Fruit fly (Drosophila melanogaster) whole organism, embryonic: ENCODE measurements around the gene CG13449.
A peak's percentile ranks its signal among the peaks of the same experiment; 100 is the strongest.

ENCODE experiments used
- Atf3 ChIP-seq: fragments of 200-800 bp; sonication (Bioruptor generic); optimal IDR thresholded peaks from 3 replicates; lab custom pipeline; 2016; ENCODE audit warnings: missing biosample characterization, missing genetic modification characterization
- B-H2 ChIP-seq: fragments of 200-800 bp; sonication (Bioruptor generic); optimal IDR thresholded peaks from 2 replicates; lab custom pipeline; 2018; ENCODE audit warnings: missing biosample characterization, mild to moderate bottlenecking, missing genetic modification characterization
- CG10565 ChIP-seq: fragments of 200-800 bp; sonication (Bioruptor generic); optimal IDR thresholded peaks from 3 replicates; lab custom pipeline; 2016; ENCODE audit warnings: missing biosample characterization, mild to moderate bottlenecking, missing genetic modification characterization
- CG12659 ChIP-seq: fragments of 200-800 bp; sonication (Bioruptor generic); optimal IDR thresholded peaks from 3 replicates; lab custom pipeline; 2017; ENCODE audit warnings: mild to moderate bottlenecking, missing biosample characterization, missing genetic modification reagents, missing genetic modification characterization
- CG12744 ChIP-seq: fragments of 200-800 bp; sonication (Bioruptor generic); optimal IDR thresholded peaks from 2 replicates; lab custom pipeline; 2016; ENCODE audit warnings: missing biosample characterization, missing genetic modification characterization
- CG12769 ChIP-seq: fragments of 200-800 bp; sonication (Bioruptor generic); optimal IDR thresholded peaks from 2 replicates; lab custom pipeline; 2019; ENCODE audit warnings: missing biosample characterization, mild to moderate bottlenecking, missing genetic modification characterization, moderate library complexity
- CG1603 ChIP-seq: fragments of 200-800 bp; sonication (Bioruptor generic); optimal IDR thresholded peaks from 2 replicates; lab custom pipeline; 2019; ENCODE audit warnings: missing biosample characterization, mild to moderate bottlenecking, missing genetic modification characterization, moderate library complexity
- CG17802 ChIP-seq: fragments of 200-800 bp; sonication (Bioruptor generic); optimal IDR thresholded peaks from 2 replicates; lab custom pipeline; 2018; ENCODE audit warnings: missing biosample characterization, mild to moderate bottlenecking, missing genetic modification characterization, moderate library complexity
- CG18599 ChIP-seq: fragments of 200-800 bp; sonication (Bioruptor generic); optimal IDR thresholded peaks from 3 replicates; lab custom pipeline; 2017; ENCODE audit warnings: missing biosample characterization, missing genetic modification characterization, mild to moderate bottlenecking, moderate library complexity, missing genetic modification reagents
- CG18764 ChIP-seq: fragments of 200-800 bp; sonication (Bioruptor generic); optimal IDR thresholded peaks from 3 replicates; lab custom pipeline; 2016; ENCODE audit warnings: missing biosample characterization, missing genetic modification characterization
- CG30020 ChIP-seq: fragments of 200-800 bp; optimal IDR thresholded peaks from 2 replicates; lab custom pipeline; 2019; ENCODE audit warnings: missing biosample characterization, mild to moderate bottlenecking, missing genetic modification characterization, moderate library complexity
- CG31224 ChIP-seq: fragments of 200-800 bp; sonication (Bioruptor generic); IDR thresholded peaks from 2 replicates; pipeline ENCODE4 v1.3.6; 2022; ENCODE audit warnings: missing biosample characterization, missing genetic modification characterization
- CG31388 ChIP-seq: fragments of 200-800 bp; sonication (Bioruptor generic); optimal IDR thresholded peaks from 2 replicates; lab custom pipeline; 2016; ENCODE audit warnings: missing biosample characterization, missing genetic modification characterization
- CG3163 ChIP-seq: fragments of 200-800 bp; sonication (Bioruptor generic); optimal IDR thresholded peaks from 3 replicates; lab custom pipeline; 2016; ENCODE audit warnings: missing biosample characterization, missing genetic modification characterization
- CG33213 ChIP-seq: fragments of 200-800 bp; sonication (Bioruptor generic); optimal IDR thresholded peaks from 3 replicates; lab custom pipeline; 2016; ENCODE audit warnings: missing biosample characterization, missing genetic modification characterization
- CG42726 ChIP-seq: fragments of 200-800 bp; sonication (Bioruptor generic); IDR thresholded peaks from 2 replicates; pipeline ENCODE4 v1.3.6; 2022; ENCODE audit warnings: missing biosample characterization, missing genetic modification characterization; ENCODE audit not compliant: partially characterized antibody
- CG8478 ChIP-seq: fragments of >200 bp; optimal IDR thresholded peaks from 2 replicates; lab custom pipeline; 2018
- Camta ChIP-seq: fragments of 200-800 bp; sonication (Bioruptor generic); optimal IDR thresholded peaks from 2 replicates; lab custom pipeline; 2016; ENCODE audit warnings: missing biosample characterization, missing genetic modification characterization
- E2f2 ChIP-seq: fragments of 200-800 bp; sonication (Bioruptor generic); IDR thresholded peaks from 2 replicates; pipeline ENCODE4 v1.3.6; 2022; ENCODE audit warnings: missing biosample characterization, missing genetic modification characterization
- Gug ChIP-seq: fragments of 200-800 bp; sonication (Bioruptor generic); IDR thresholded peaks from 4 replicates; pipeline ENCODE4 v1.3.6; 2022; ENCODE audit warnings: missing biosample characterization, missing genetic modification characterization
- Jarid2 ChIP-seq: fragments of 200-800 bp; sonication (Bioruptor generic); optimal IDR thresholded peaks from 3 replicates; lab custom pipeline; 2017; ENCODE audit warnings: mild to moderate bottlenecking, missing biosample characterization, missing genetic modification reagents, missing genetic modification characterization
- Kr ChIP-seq: fragments of 200-800 bp; sonication (Bioruptor generic); optimal IDR thresholded peaks from 2 replicates; lab custom pipeline; 2017; ENCODE audit warnings: missing biosample characterization, mild to moderate bottlenecking, missing genetic modification characterization
- NC2β ChIP-seq: fragments of 200-800 bp; sonication (Bioruptor generic); optimal IDR thresholded peaks from 2 replicates; lab custom pipeline; 2016; ENCODE audit warnings: missing biosample characterization, missing genetic modification characterization
- Opbp ChIP-seq: fragments of 200-800 bp; sonication (Bioruptor generic); IDR thresholded peaks from 3 replicates; pipeline ENCODE4 v1.3.6; 2022; ENCODE audit warnings: missing biosample characterization, missing genetic modification characterization; ENCODE audit not compliant: partially characterized antibody
- Pdp1 ChIP-seq, 2 experiments: fragments of 200-800 bp; sonication (Bioruptor generic); optimal IDR thresholded peaks; 3 replicates each; lab custom pipeline; 2016; ENCODE audit warnings: missing biosample characterization in 2 of 2, missing genetic modification characterization in 2 of 2, mild to moderate bottlenecking in 1 of 2, moderate library complexity in 1 of 2
- Scr ChIP-seq: fragments of 200-800 bp; sonication (Bioruptor generic); IDR thresholded peaks from 2 replicates; pipeline ENCODE4 v1.3.6; 2022; ENCODE audit warnings: missing biosample characterization, missing genetic modification characterization; ENCODE audit not compliant: partially characterized antibody
- YL-1 ChIP-seq: fragments of 200-800 bp; sonication (Bioruptor generic); optimal IDR thresholded peaks from 3 replicates; lab custom pipeline; 2017; ENCODE audit warnings: missing biosample characterization, mild to moderate bottlenecking, missing genetic modification characterization
- amos ChIP-seq: fragments of 200-800 bp; sonication (Bioruptor generic); IDR thresholded peaks from 2 replicates; pipeline ENCODE4 v1.3.6; 2022; ENCODE audit warnings: missing biosample characterization, missing genetic modification characterization; ENCODE audit not compliant: partially characterized antibody
- ash1 ChIP-seq: fragments of 200-800 bp; sonication (Bioruptor generic); optimal IDR thresholded peaks from 2 replicates; lab custom pipeline; 2018; ENCODE audit warnings: missing biosample characterization, mild to moderate bottlenecking, missing genetic modification characterization
- az2 ChIP-seq: fragments of 200-800 bp; sonication (Bioruptor generic); optimal IDR thresholded peaks from 3 replicates; lab custom pipeline; 2016; ENCODE audit warnings: missing biosample characterization, missing genetic modification characterization
- danr ChIP-seq: fragments of 200-800 bp; sonication (Bioruptor generic); IDR thresholded peaks from 2 replicates; pipeline ENCODE4 v1.3.6; 2022; ENCODE audit warnings: missing biosample characterization, missing genetic modification characterization
- dpn ChIP-seq, 2 experiments: fragments of 200-800 bp; sonication (Bioruptor generic); optimal IDR thresholded peaks; 3 replicates each; lab custom pipeline; 2016; ENCODE audit warnings: missing biosample characterization in 2 of 2, missing genetic modification characterization in 2 of 2
- eve ChIP-seq, 2 experiments: fragments of >200 bp; optimal IDR thresholded peaks; 2 replicates each; lab custom pipeline; 2017; ENCODE audit warnings: missing biosample characterization in 2 of 2, missing genetic modification characterization in 2 of 2
- eyg ChIP-seq: fragments of 200-800 bp; sonication (Bioruptor generic); optimal IDR thresholded peaks from 3 replicates; lab custom pipeline; 2016; ENCODE audit warnings: missing biosample characterization, missing genetic modification characterization
- hb ChIP-seq: fragments of 200-800 bp; sonication (Bioruptor generic); IDR thresholded peaks from 3 replicates; pipeline ENCODE4 v1.3.6; 2022; ENCODE audit warnings: missing biosample characterization, missing genetic modification characterization; ENCODE audit not compliant: partially characterized antibody
- ind ChIP-seq: fragments of 200-800 bp; sonication (Bioruptor generic); optimal IDR thresholded peaks from 3 replicates; lab custom pipeline; 2016; ENCODE audit warnings: missing biosample characterization, missing genetic modification characterization
- lbe ChIP-seq: fragments of 200-800 bp; sonication (Bioruptor generic); optimal IDR thresholded peaks from 2 replicates; lab custom pipeline; 2016; ENCODE audit warnings: missing biosample characterization, mild to moderate bottlenecking, missing genetic modification characterization
- mld ChIP-seq: fragments of 200-800 bp; sonication (Bioruptor generic); IDR thresholded peaks from 3 replicates; pipeline ENCODE4 v1.3.6; 2022; ENCODE audit warnings: missing biosample characterization, missing genetic modification characterization; ENCODE audit not compliant: partially characterized antibody
- nmo ChIP-seq: fragments of 200-800 bp; sonication (Bioruptor generic); optimal IDR thresholded peaks from 2 replicates; lab custom pipeline; 2018; ENCODE audit warnings: missing biosample characterization, mild to moderate bottlenecking, missing genetic modification characterization, moderate library complexity
- phol ChIP-seq: fragments of 200-800 bp; sonication (Bioruptor generic); optimal IDR thresholded peaks from 3 replicates; lab custom pipeline; 2018; ENCODE audit warnings: missing biosample characterization, mild to moderate bottlenecking, missing genetic modification characterization, moderate library complexity
- prd ChIP-seq, 3 experiments: fragments of >200 bp in 2 of 3; fragments of 200-800 bp in 1 of 3; sonication (Bioruptor generic) in 1 of 3; optimal IDR thresholded peaks in 2 of 3; IDR thresholded peaks in 1 of 3; 2 replicates in 2 of 3; 3 replicates in 1 of 3; pipeline versions ENCODE4 v1.3.6 to Lab custom; 2017 to 2022; ENCODE audit warnings: missing biosample characterization in 1 of 3, missing genetic modification characterization in 1 of 3
- psq ChIP-seq: fragments of 200-800 bp; sonication (Bioruptor generic); optimal IDR thresholded peaks from 2 replicates; lab custom pipeline; 2017; ENCODE audit warnings: missing biosample characterization, missing genetic modification characterization
- sens ChIP-seq: fragments of 200-800 bp; sonication (Bioruptor generic); peaks from one replicate; lab custom pipeline; 2016; ENCODE audit warnings: missing biosample characterization, missing genetic modification characterization
- sisA ChIP-seq: fragments of 200-800 bp; sonication (Bioruptor generic); IDR thresholded peaks from 2 replicates; pipeline ENCODE4 v1.3.6; 2022; ENCODE audit warnings: missing biosample characterization, missing genetic modification characterization
- so ChIP-seq: fragments of 200-800 bp; sonication (Bioruptor generic); IDR thresholded peaks from 3 replicates; pipeline ENCODE4 v1.3.6; 2022; ENCODE audit warnings: missing biosample characterization, missing genetic modification characterization
- tio ChIP-seq: fragments of 200-800 bp; sonication (Bioruptor generic); optimal IDR thresholded peaks from 2 replicates; lab custom pipeline; 2017; ENCODE audit warnings: missing biosample characterization, missing genetic modification characterization, inconsistent platforms
- unpg ChIP-seq: fragments of 200-800 bp; sonication (Bioruptor generic); optimal IDR thresholded peaks from 3 replicates; lab custom pipeline; 2018; ENCODE audit warnings: missing biosample characterization, mild to moderate bottlenecking, missing genetic modification characterization, moderate library complexity
- vvl ChIP-seq: fragments of 200-800 bp; sonication (Bioruptor generic); IDR thresholded peaks from 2 replicates; pipeline ENCODE4 v1.3.6; 2022; ENCODE audit warnings: missing biosample characterization, missing genetic modification characterization
- yki ChIP-seq: fragments of >200 bp; optimal IDR thresholded peaks from 3 replicates; lab custom pipeline; 2018
- zfh2 ChIP-seq: fragments of 200-800 bp; sonication (Bioruptor generic); optimal IDR thresholded peaks from 2 replicates; lab custom pipeline; 2016; ENCODE audit warnings: missing biosample characterization, missing genetic modification characterization

The CG13449 gene

DNA sequence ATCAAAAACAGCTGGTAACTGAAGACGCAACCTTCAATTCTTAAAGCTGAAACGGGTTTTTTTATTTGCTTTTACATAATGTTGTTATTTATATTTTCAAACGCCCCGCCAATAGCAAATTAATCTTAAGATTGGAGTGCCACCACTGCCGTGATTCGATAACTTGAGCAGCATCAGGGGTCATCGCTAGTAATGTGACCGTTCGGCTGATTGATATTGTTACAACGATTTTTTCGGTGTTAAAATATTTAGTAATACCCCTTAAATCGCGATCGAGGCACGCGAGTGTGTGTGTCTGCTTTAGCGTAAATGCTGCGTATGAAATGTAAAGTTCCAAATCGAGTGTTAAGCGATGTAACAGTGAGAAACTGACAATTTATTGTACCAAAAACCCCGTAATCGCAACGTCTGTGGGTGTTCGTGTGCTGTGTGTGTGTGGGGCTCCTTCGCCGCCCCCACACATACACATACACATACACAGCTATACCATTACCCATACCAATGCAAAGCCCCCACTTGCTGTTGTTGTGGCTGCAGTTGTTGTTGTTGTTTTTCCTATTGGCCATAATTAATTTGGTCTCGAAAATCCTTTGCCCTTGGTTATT lies 46.7 kb downstream of the CG13449 start, which contains the start of gene dop:
Gene dop (plus strand): TSS at position 185 of the 605 bp plus-strand sequence.
- TF ChIP-seq ash1 (GFP tag; lab: Kevin White, UChicago) (no peak), danr (GFP tag; lab: Robert Waterston, UW) (no peak), vvl (peak; percentile 49), yki (no peak), CG31388 (no peak), Scr (peak; percentile 71), E2f2 (GFP tag; lab: Robert Waterston, UW) (peak; percentile 88), CG12659 (GFP tag; lab: Kevin White, UChicago) (peak; percentile 34), zfh2 (GFP tag; lab: Kevin White, UChicago) (peak; percentile 44), unpg (no peak), so (no peak), CG18764 (peak; percentile 13), NC2β (GFP tag; lab: Kevin White, UChicago) (peak; percentile 13), Atf3 (GFP tag; lab: Kevin White, UChicago) (no peak), lbe (GFP tag; lab: Kevin White, UChicago) (no peak), nmo (GFP tag; lab: Kevin White, UChicago) (peak; percentile 30), psq (GFP tag; lab: Kevin White, UChicago) (no peak), Camta (GFP tag; lab: Kevin White, UChicago) (peak; percentile 31), amos (GFP tag; lab: Robert Waterston, UW) (peak; percentile 72; the same call in 1 of the 2 replicates), Jarid2 (GFP tag; lab: Kevin White, UChicago) (peak; percentile 13), sisA (GFP tag; lab: Robert Waterston, UW) (no peak), az2 (no peak), CG18599 (GFP tag; lab: Kevin White, UChicago) (no peak), dpn (GFP tag; optimal IDR thresholded peaks at IDR 0.05; lab: Kevin White, UChicago) (peak; percentile 13 to 30), ind (GFP tag; lab: Kevin White, UChicago) (peak; percentile 12), Opbp (GFP tag; lab: Robert Waterston, UW) (peak; percentile 50; the same call in 1 of the 3 replicates), eyg (no peak), CG42726 (GFP tag; lab: Robert Waterston, UW) (no peak), CG31224 (GFP tag; lab: Robert Waterston, UW) (no peak), CG12769 (tag; lab: Kevin White, UChicago) (peak; percentile 9), Gug (GFP tag; lab: Robert Waterston, UW) (no peak), YL-1 (GFP tag; lab: Kevin White, UChicago) (peak; percentile 24), CG30020 (tag; lab: Kevin White, UChicago) (peak; percentile 40), sens (peak; percentile 80), Pdp1 (GFP tag; optimal IDR thresholded peaks at IDR 0.05; lab: Kevin White, UChicago) (peak in 1 of 2 experiments; percentile 90), CG17802 (tag; lab: Kevin White, UChicago) (no peak), CG12744 (no peak), phol (peak; percentile 43), B-H2 (GFP tag; lab: Kevin White, UChicago) (peak; percentile 58), tio (GFP tag; lab: Kevin White, UChicago) (no peak), hb (GFP tag; lab: Robert Waterston, UW) (no peak), CG33213 (GFP tag; lab: Kevin White, UChicago) (peak; percentile 34), mld (GFP tag; lab: Robert Waterston, UW) (0 out of 3 replicates have a peak, but pooled peaks have one; percentile 35), Kr (GFP tag; lab: Kevin White, UChicago) (no peak), CG8478 (peak; percentile 90), CG1603 (tag; lab: Kevin White, UChicago) (peak; percentile 62), eve (GFP tag; optimal IDR thresholded peaks at IDR 0.05; lab: Kevin White, UChicago) (no peak), CG10565 (no peak), CG3163 (GFP tag; lab: Kevin White, UChicago) (no peak), prd (optimal IDR thresholded peaks at IDR 0.05; lab: Kevin White, UChicago) (no peak), prd (GFP tag; IDR thresholded peaks at IDR 0.05; lab: Robert Waterston, UW) (peak; percentile 33; the same call in 2 of the 3 replicates)
